Worm (Caenorhabditis elegans): ENCODE measurements around the gene R08C7.8.

R08C7.8 gene

DNA sequence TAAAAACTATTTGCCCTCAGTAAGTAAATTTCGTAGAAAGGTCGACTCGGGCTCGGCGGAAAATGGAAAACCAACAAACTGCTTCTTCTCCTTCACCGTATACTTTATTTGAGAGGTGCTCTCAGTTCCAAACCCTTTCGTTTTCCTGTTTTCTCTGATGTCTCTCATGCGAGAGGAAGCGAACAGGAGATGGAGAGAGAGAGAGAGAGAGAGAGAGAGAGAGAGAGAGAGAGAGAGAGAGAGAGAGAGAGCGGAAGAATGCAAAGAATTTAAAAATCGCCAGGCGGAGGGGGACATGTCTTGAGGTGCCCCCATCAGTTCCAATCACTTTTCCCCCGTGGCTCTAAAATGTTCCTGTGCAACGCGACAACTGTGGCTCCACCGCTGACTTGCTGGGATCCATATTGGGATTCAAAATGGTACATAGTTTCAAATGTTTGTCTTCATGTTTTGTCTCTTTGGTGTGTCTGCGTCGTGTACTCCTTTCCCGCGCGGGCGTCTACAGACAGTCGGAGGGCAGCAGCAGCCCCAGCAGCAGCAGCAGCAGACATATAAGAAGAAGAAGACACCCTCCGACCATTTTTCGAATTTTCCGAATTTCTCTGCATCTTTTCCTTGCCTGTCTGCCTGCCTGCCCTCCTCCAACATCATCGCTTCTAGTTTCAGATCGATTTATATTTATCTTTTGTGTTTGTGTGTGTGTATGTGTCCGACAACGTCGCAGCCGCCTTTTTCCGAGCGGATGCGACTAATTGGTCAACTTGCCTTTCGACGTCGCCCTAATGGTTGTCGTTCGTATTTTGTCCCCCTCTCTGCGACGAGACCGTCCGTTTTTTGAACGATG, 20.2 kb upstream of the R08C7.8 start, which contains the start of gene R08C7.11 (continued):
- TF ChIP-seq skn-1 (tag; optimal IDR thresholded peaks at IDR 0.05) = peak; percentile 5
- TF ChIP-seq lin-39 (tag; optimal IDR thresholded peaks at IDR 0.05) = no peak
- TF ChIP-seq mef-2 (tag; optimal IDR thresholded peaks at IDR 0.05) = no peak
- no peak for TF ChIP-seq lin-15B (tag; optimal IDR thresholded peaks at IDR 0.05)
- TF ChIP-seq jun-1 (tag; optimal IDR thresholded peaks at IDR 0.05) = no peak
- peak; percentile 77 for TF ChIP-seq blmp-1 (tag; optimal IDR thresholded peaks at IDR 0.05)
- no peak for TF ChIP-seq ztf-4 (tag; optimal IDR thresholded peaks at IDR 0.05)
- no peak for TF ChIP-seq nhr-28 (tag; optimal IDR thresholded peaks at IDR 0.05)
- TF ChIP-seq ama-1 (optimal IDR thresholded peaks at IDR 0.05) = no peak
- no peak for TF ChIP-seq snpc-4 (tag; optimal IDR thresholded peaks at IDR 0.05)
- peak; percentile 40 for TF ChIP-seq nhr-71 (tag; optimal IDR thresholded peaks at IDR 0.05)
- TF ChIP-seq nhr-20 (tag; optimal IDR thresholded peaks at IDR 0.05) = peak; percentile 6
- TF ChIP-seq unc-86 (tag; optimal IDR thresholded peaks at IDR 0.05) = no peak
- peak; percentile 60 for TF ChIP-seq lin-14 (GFP tag; optimal IDR thresholded peaks at IDR 0.05)
- TF ChIP-seq unc-130 (tag; optimal IDR thresholded peaks at IDR 0.05) = peak; percentile 38
- TF ChIP-seq pag-3 (tag; optimal IDR thresholded peaks at IDR 0.05; ENCODE audit: borderline replicate concordance, insufficient read depth) = no peak
- no peak for TF ChIP-seq unc-98 (GFP tag; IDR thresholded peaks at IDR 0.05)
- TF ChIP-seq C34B4.2 (tag; optimal IDR thresholded peaks at IDR 0.05) = no peak
- TF ChIP-seq lir-3 (tag; optimal IDR thresholded peaks at IDR 0.05; ENCODE audit: poor library complexity) = no peak
- no peak for TF ChIP-seq unc-62 (GFP tag; optimal IDR thresholded peaks at IDR 0.05)
- TF ChIP-seq nhr-77 (tag; optimal IDR thresholded peaks at IDR 0.05) = peak; percentile 17
- no peak for TF ChIP-seq C04F5.9 (tag; optimal IDR thresholded peaks at IDR 0.05)
- no peak for TF ChIP-seq egl-13 (tag; optimal IDR thresholded peaks at IDR 0.05)
- no peak for TF ChIP-seq unc-30 (tag; optimal IDR thresholded peaks at IDR 0.05)
- peak; percentile 2 to 16 (median 14) for TF ChIP-seq dpl-1 (GFP tag; optimal IDR thresholded peaks at IDR 0.05)
- no peak for TF ChIP-seq irx-1 (tag; optimal IDR thresholded peaks at IDR 0.05)
- no peak for TF ChIP-seq nhr-84 (tag; optimal IDR thresholded peaks at IDR 0.05)
- no peak for TF ChIP-seq hlh-4 (tag; optimal IDR thresholded peaks at IDR 0.05)
- no peak for TF ChIP-seq mab-9 (GFP tag; IDR thresholded peaks at IDR 0.05)
- no peak for TF ChIP-seq nhr-11 (tag; optimal IDR thresholded peaks at IDR 0.05)
- no peak for TF ChIP-seq xbp-1 (tag; optimal IDR thresholded peaks at IDR 0.05)
- TF ChIP-seq dsc-1 (tag; optimal IDR thresholded peaks at IDR 0.05) = no peak
- peak; percentile 39 for TF ChIP-seq snu-23 (GFP tag; optimal IDR thresholded peaks at IDR 0.05)
- TF ChIP-seq tlp-1 (tag; optimal IDR thresholded peaks at IDR 0.05) = no peak
- no peak for TF ChIP-seq F16B12.6 (tag; optimal IDR thresholded peaks at IDR 0.05)
- no peak for TF ChIP-seq lin-35 (GFP tag; optimal IDR thresholded peaks at IDR 0.05)
- TF ChIP-seq ztf-11 (tag; optimal IDR thresholded peaks at IDR 0.05) = no peak
- no peak for TF ChIP-seq elt-2 (tag; optimal IDR thresholded peaks at IDR 0.05)
- TF ChIP-seq nhr-237 (tag; optimal IDR thresholded peaks at IDR 0.05) = no peak
- peak; percentile 34 for TF ChIP-seq sup-37 (GFP tag; optimal IDR thresholded peaks at IDR 0.05)
- TF ChIP-seq fos-1 (tag; optimal IDR thresholded peaks at IDR 0.05) = no peak
- no peak for TF ChIP-seq ceh-8 (GFP tag; optimal IDR thresholded peaks at IDR 0.05)
- TF ChIP-seq mdl-1 (tag; optimal IDR thresholded peaks at IDR 0.05) = no peak

DNA sequence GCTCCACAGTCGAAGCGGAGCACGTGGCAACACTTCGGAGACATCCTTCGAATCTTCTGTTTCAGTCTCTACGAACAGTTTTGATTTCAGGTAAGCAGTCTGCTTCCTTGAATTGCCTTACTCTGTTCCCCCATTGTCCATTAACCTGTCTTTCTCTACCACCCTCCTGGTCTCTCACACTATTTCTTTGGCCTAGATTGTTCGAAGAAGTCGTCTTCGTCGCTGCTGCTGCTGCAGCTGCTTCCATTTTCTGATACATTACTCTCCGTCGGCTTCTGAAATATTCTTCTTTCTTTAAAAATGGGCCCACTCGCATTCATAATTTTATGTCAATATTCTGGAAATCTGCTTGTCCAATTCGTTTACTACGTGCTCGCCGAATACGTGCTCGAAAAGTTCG, 17.2 kb upstream of the R08C7.8 start, which contains the start of gene R08C7.1:
R08C7.1 (plus strand) TSS at position 301 of the 400 bp plus-strand sequence.
- TF ChIP-seq efl-1 (optimal IDR thresholded peaks at IDR 0.05) = no peak
- no peak for TF ChIP-seq efl-1 (GFP tag; optimal IDR thresholded peaks at IDR 0.05 in 1 of 2)
- peak; percentile 37 for TF ChIP-seq nhr-85 (tag)

All from whole organism, L1 larva.